Fruit fly (Drosophila melanogaster) whole organism, prepupa: Measurements from ENCODE around the gene spirit.

Experiments used
- CG11902 ChIP-seq: fragments of 200-800 bp; sonication (Bioruptor generic); optimal IDR thresholded peaks from 3 replicates; lab custom pipeline; 2016; ENCODE audit warnings: missing biosample characterization, missing genetic modification characterization
- CG3032 ChIP-seq: fragments of 200-800 bp; optimal IDR thresholded peaks from 2 replicates; lab custom pipeline; 2019; ENCODE audit warnings: missing biosample characterization, mild to moderate bottlenecking, missing genetic modification characterization, moderate library complexity
- CG6854 ChIP-seq: fragments of 200-800 bp; sonication (Bioruptor generic); optimal IDR thresholded peaks from 2 replicates; lab custom pipeline; 2017; ENCODE audit warnings: missing biosample characterization, mild to moderate bottlenecking, missing genetic modification characterization
- CG8119 ChIP-seq: fragments of 200-800 bp; sonication (Bioruptor generic); IDR thresholded peaks from 3 replicates; pipeline ENCODE4 v1.3.6; 2022; ENCODE audit warnings: missing biosample characterization, missing genetic modification characterization
- CG8319 ChIP-seq: fragments of 200-800 bp; sonication (Bioruptor generic); optimal IDR thresholded peaks from 3 replicates; lab custom pipeline; 2016; ENCODE audit warnings: missing biosample characterization, missing genetic modification characterization
- Gug ChIP-seq: fragments of 200-800 bp; sonication (Bioruptor generic); IDR thresholded peaks from 2 replicates; pipeline ENCODE4 v1.3.6; 2022; ENCODE audit warnings: missing biosample characterization, missing genetic modification characterization
- Hr39 ChIP-seq: fragments of 200-800 bp; sonication (Bioruptor generic); optimal IDR thresholded peaks from 2 replicates; lab custom pipeline; 2016; ENCODE audit warnings: missing biosample characterization, missing genetic modification characterization
- Lpt ChIP-seq: fragments of 200-800 bp; sonication (Bioruptor generic); optimal IDR thresholded peaks from 3 replicates; lab custom pipeline; 2016; ENCODE audit warnings: missing biosample characterization, missing genetic modification characterization
- Smox ChIP-seq: fragments of 200-800 bp; sonication (Bioruptor generic); optimal IDR thresholded peaks from 3 replicates; lab custom pipeline; 2016; ENCODE audit warnings: missing biosample characterization, missing genetic modification characterization
- esn ChIP-seq: fragments of 200-800 bp; sonication (Bioruptor generic); optimal IDR thresholded peaks from 2 replicates; lab custom pipeline; 2016; ENCODE audit warnings: missing biosample characterization, mild to moderate bottlenecking, missing genetic modification characterization, moderate library complexity
- pdm3 ChIP-seq: fragments of 200-800 bp; sonication (Bioruptor generic); optimal IDR thresholded peaks from 3 replicates; lab custom pipeline; 2016; ENCODE audit warnings: missing biosample characterization, missing genetic modification characterization
- ss ChIP-seq, 2 experiments: fragments of 200-800 bp; sonication (Bioruptor generic); optimal IDR thresholded peaks; 2 replicates in 1 of 2; 3 replicates in 1 of 2; lab custom pipeline; 2017 to 2018; ENCODE audit warnings: mild to moderate bottlenecking in 2 of 2, missing biosample characterization in 2 of 2, missing genetic modification characterization in 2 of 2, moderate library complexity in 1 of 2

DNA sequence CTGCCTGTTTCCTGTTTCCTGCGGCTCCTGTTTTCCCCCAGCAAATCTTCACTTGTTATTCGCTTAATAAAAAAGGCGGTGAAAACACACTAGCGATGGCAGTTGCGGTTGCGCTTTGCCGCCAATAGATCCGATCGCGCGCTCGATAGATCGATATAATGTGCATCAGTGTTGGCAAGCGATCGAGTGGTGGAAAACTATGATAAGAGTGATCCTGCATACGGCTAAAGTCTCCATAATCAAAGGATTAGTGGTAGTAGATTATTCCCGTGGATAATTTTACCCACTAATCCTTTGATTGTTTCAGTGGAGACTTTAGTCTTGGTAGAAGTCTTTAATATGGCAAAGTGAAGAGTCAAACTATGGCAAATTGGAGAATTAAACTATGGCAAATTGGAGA, 32.8 kb upstream of the spirit start, which contains the start of gene Caf1-180:
- TF ChIP-seq ss (GFP tag; optimal IDR thresholded peaks at IDR 0.05; lab: Kevin White, UChicago) (no peak), Smox (GFP tag; lab: Kevin White, UChicago) (no peak), CG11902 (GFP tag; lab: Kevin White, UChicago) (no peak), esn (no peak), pdm3 (no peak), CG8319 (GFP tag; lab: Kevin White, UChicago) (no peak), CG6854 (GFP tag; lab: Kevin White, UChicago) (no peak), Gug (GFP tag; lab: Robert Waterston, UW) (no peak), CG3032 (tag; lab: Kevin White, UChicago) (no peak), Hr39 (GFP tag; lab: Kevin White, UChicago) (no peak), CG8119 (GFP tag; lab: Robert Waterston, UW) (no peak), Lpt (GFP tag; lab: Kevin White, UChicago) (no peak)
